Worm (Caenorhabditis elegans): ENCODE measurements around the gene cat-1.

DNA sequence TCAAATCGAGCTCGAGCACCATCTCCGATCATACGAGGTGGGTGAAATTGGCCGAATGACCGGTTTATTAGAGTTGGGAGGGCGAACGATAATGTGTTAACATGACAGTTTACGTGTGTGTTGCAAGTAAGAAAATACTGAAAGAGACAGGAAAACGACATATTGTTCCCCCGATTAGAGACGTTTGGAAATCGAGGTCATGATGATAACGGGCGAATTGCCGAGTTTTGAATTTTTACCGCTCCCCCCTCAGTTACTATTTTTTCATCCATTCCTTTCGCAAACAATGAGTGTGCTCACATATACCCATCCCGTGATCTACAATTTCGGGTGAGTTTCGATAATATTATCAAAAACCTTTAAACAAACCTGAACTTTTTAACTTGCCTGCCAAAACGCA lies 40.8 kb downstream of the cat-1 start:
- TF ChIP-seq elt-2 (tag; optimal IDR thresholded peaks at IDR 0.05) (peak; percentile 82), ama-1 (optimal IDR thresholded peaks at IDR 0.05) (no peak), unc-39 (tag; optimal IDR thresholded peaks at IDR 0.05) (no peak), nhr-25 (tag; optimal IDR thresholded peaks at IDR 0.05) (no peak), sea-2 (GFP tag; optimal IDR thresholded peaks at IDR 0.05) (no peak), ZK546.5 (tag; optimal IDR thresholded peaks at IDR 0.05) (no peak), R02D3.7 (tag; optimal IDR thresholded peaks at IDR 0.05) (no peak), zag-1 (tag; optimal IDR thresholded peaks at IDR 0.05) (no peak), snpc-4 (tag; optimal IDR thresholded peaks at IDR 0.05) (no peak), nhr-23 (tag; optimal IDR thresholded peaks at IDR 0.05) (no peak), tbx-2 (tag; optimal IDR thresholded peaks at IDR 0.05) (no peak), pha-4 (tag; optimal IDR thresholded peaks at IDR 0.05) (peak; percentile 41), elt-1 (tag; optimal IDR thresholded peaks at IDR 0.05) (no peak)

Data from whole organism, L3 larva.